Fruit fly (Drosophila melanogaster) whole organism: ENCODE data around the gene Sfp24Bc.

Source experiments
- CG8478 ChIP-seq: fragments of >200 bp; optimal IDR thresholded peaks from 2 replicates; lab custom pipeline; 2018; ENCODE audit warnings: inconsistent platforms
- Dll ChIP-seq: fragments of >200 bp; optimal IDR thresholded peaks from 2 replicates; lab custom pipeline; 2017
- EcR ChIP-seq, 2 experiments: fragments of >200 bp; optimal IDR thresholded peaks; 2 replicates each; lab custom pipeline; 2017; ENCODE audit warnings: missing biosample characterization in 2 of 2, missing genetic modification characterization in 2 of 2, missing genetic modification reagents in 2 of 2
- pan ChIP-seq: fragments of >200 bp; optimal IDR thresholded peaks from 2 replicates; lab custom pipeline; 2017
- psq ChIP-seq: fragments of >200 bp; optimal IDR thresholded peaks from 2 replicates; lab custom pipeline; 2017
- usp ChIP-seq: fragments of >200 bp; optimal IDR thresholded peaks from 2 replicates; lab custom pipeline; 2017; ENCODE audit warnings: missing biosample characterization, missing genetic modification characterization, mixed read lengths

DNA sequence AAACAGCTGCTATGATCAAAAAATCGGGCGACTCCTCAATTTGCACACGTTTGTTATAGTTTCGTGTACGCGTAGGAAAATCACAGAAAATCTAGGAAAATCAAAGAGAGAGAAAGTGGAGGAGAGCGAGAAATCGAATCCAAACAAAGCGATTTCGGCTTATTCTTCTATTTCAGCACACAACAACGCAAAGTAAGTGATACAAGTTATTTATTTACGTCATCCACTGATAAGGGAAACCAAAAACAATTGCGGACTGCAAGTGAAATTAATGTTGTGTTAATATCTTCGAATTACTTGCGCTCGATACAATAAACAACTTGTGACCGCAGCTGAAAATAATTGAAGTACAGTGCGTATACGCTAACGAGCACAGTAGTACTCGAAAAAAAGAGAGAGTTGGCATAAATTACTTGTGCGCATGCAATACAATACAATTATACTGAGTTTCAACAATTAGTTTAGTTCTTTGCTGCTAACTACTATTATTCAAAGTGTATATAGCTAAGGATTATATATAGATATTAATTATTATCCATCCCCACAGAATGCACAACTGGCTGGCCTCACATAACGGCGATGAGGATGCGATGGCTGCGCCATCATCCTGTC, 43.3 kb upstream of the Sfp24Bc start:
- no peak for TF ChIP-seq pan (lab: Kevin White, UChicago)
- TF ChIP-seq CG8478 (lab: Kevin White, UChicago) = no peak
- TF ChIP-seq EcR (GFP tag; optimal IDR thresholded peaks at IDR 0.05; lab: Kevin White, UChicago) = no peak
- TF ChIP-seq usp (GFP tag; lab: Kevin White, UChicago) = no peak
- TF ChIP-seq psq (lab: Kevin White, UChicago) = no peak
- TF ChIP-seq Dll (lab: Kevin White, UChicago) = no peak
